Worm (Caenorhabditis elegans) whole organism, L4 larva: Measurements from ENCODE around the gene xbx-5.

ENCODE experiments used
- F10B5.3 ChIP-seq: sonication (generic microtip); optimal IDR thresholded peaks from 2 replicates; lab custom pipeline; 2016; ENCODE audit warnings: mild to moderate bottlenecking, missing genetic modification characterization, missing compliant biosample characterization
- F37D6.2 ChIP-seq: sonication (generic microtip); optimal IDR thresholded peaks from 2 replicates; lab custom pipeline; 2016; ENCODE audit warnings: mild to moderate bottlenecking, missing genetic modification characterization, missing compliant biosample characterization
- R02D3.7 ChIP-seq: fragments of 150-350 bp; sonication (generic microtip); optimal IDR thresholded peaks from 3 replicates; lab custom pipeline; 2014; ENCODE audit warnings: missing biosample characterization, missing genetic modification characterization
- Y5F2A.4 ChIP-seq: fragments of 200-800 bp; sonication (Bioruptor generic); optimal IDR thresholded peaks from 2 replicates; lab custom pipeline; 2018; ENCODE audit warnings: mild to moderate bottlenecking, missing genetic modification characterization, missing compliant biosample characterization
- aly-2 ChIP-seq: sonication (generic microtip); optimal IDR thresholded peaks from 2 replicates; lab custom pipeline; 2018; ENCODE audit warnings: missing biosample characterization, missing genetic modification characterization
- ceh-20 ChIP-seq: fragments of 200-800 bp; sonication (Bioruptor generic); IDR thresholded peaks from 2 replicates; pipeline ENCODE4 v1.3.6; 2022; ENCODE audit warnings: missing genetic modification reagents, missing genetic modification characterization, missing compliant biosample characterization
- ceh-44 ChIP-seq: fragments of 200-800 bp; sonication (Bioruptor generic); IDR thresholded peaks from 2 replicates; pipeline ENCODE4 v1.3.6; 2022; ENCODE audit warnings: missing genetic modification reagents, missing genetic modification characterization, missing compliant biosample characterization
- ceh-62 ChIP-seq: sonication (generic microtip); optimal IDR thresholded peaks from 2 replicates; lab custom pipeline; 2017; ENCODE audit warnings: missing biosample characterization, missing genetic modification characterization
- ctbp-1 ChIP-seq: fragments of 200-800 bp; sonication (Bioruptor generic); IDR thresholded peaks from 2 replicates; pipeline ENCODE4 v1.3.6; 2022; ENCODE audit warnings: missing genetic modification reagents, missing genetic modification characterization, missing compliant biosample characterization
- daf-12 ChIP-seq: fragments of 150-350 bp; optimal IDR thresholded peaks from 2 replicates; lab custom pipeline; 2014; ENCODE audit warnings: missing biosample characterization, missing genetic modification reagents, missing genetic modification characterization
- daf-19 ChIP-seq: fragments of 200-800 bp; sonication (Bioruptor generic); conservative IDR thresholded peaks from 2 replicates; pipeline ENCODE4 v1.3.6; 2022; ENCODE audit warnings: missing genetic modification characterization, missing compliant biosample characterization
- dmd-6 ChIP-seq: fragments of 200-800 bp; sonication (Bioruptor generic); IDR thresholded peaks from 2 replicates; pipeline ENCODE4 v1.3.6; 2022; ENCODE audit warnings: missing genetic modification reagents, missing genetic modification characterization, missing compliant biosample characterization
- dmd-9 ChIP-seq: fragments of 200-800 bp; sonication (Bioruptor generic); IDR thresholded peaks from 2 replicates; pipeline ENCODE4 v1.3.6; 2022; ENCODE audit warnings: missing genetic modification reagents, missing genetic modification characterization, missing compliant biosample characterization
- dpl-1 ChIP-seq: fragments of 150-350 bp; optimal IDR thresholded peaks from 2 replicates; lab custom pipeline; 2014; ENCODE audit warnings: missing biosample characterization, missing genetic modification reagents, missing genetic modification characterization
- duxl-1 ChIP-seq: sonication (generic microtip); optimal IDR thresholded peaks from 2 replicates; lab custom pipeline; 2016; ENCODE audit warnings: mild to moderate bottlenecking, missing genetic modification characterization, moderate library complexity, missing compliant biosample characterization; ENCODE audit not compliant: poor library complexity
- egl-43 ChIP-seq: fragments of 200-800 bp; sonication (Bioruptor generic); IDR thresholded peaks from 2 replicates; pipeline ENCODE4 v1.3.6; 2022; ENCODE audit warnings: missing genetic modification reagents, missing genetic modification characterization, missing compliant biosample characterization
- fkh-10 ChIP-seq: fragments of 150-350 bp; optimal IDR thresholded peaks from 2 replicates; lab custom pipeline; 2014; ENCODE audit warnings: missing biosample characterization, missing genetic modification reagents, missing genetic modification characterization
- hlh-11 ChIP-seq: fragments of 200-800 bp; sonication (Bioruptor generic); optimal IDR thresholded peaks from 2 replicates; lab custom pipeline; 2018; ENCODE audit warnings: mild to moderate bottlenecking, missing genetic modification characterization, missing compliant biosample characterization
- hlh-30 ChIP-seq: sonication (generic microtip); optimal IDR thresholded peaks from 2 replicates; lab custom pipeline; 2017; ENCODE audit warnings: antibody characterized with exemption, mild to moderate bottlenecking, missing genetic modification characterization, missing compliant biosample characterization; ENCODE audit not compliant: insufficient read depth
- hmg-1.1 ChIP-seq: fragments of 200-800 bp; sonication (Bioruptor generic); IDR thresholded peaks from 2 replicates; pipeline ENCODE4 v1.3.6; 2022; ENCODE audit warnings: missing genetic modification reagents, missing genetic modification characterization, missing compliant biosample characterization
- jun-1 ChIP-seq: fragments of 150-350 bp; optimal IDR thresholded peaks from 2 replicates; lab custom pipeline; 2014; ENCODE audit warnings: missing biosample characterization, missing genetic modification reagents, missing genetic modification characterization
- lin-15B ChIP-seq: fragments of 150-350 bp; sonication (generic microtip); optimal IDR thresholded peaks from 3 replicates; lab custom pipeline; 2014; ENCODE audit warnings: missing biosample characterization, missing genetic modification characterization
- lin-39 ChIP-seq: fragments of 150-350 bp; optimal IDR thresholded peaks from 2 replicates; lab custom pipeline; 2014; ENCODE audit warnings: missing biosample characterization, missing genetic modification reagents, missing genetic modification characterization
- madf-9 ChIP-seq: fragments of 200-800 bp; sonication (Bioruptor generic); conservative IDR thresholded peaks from 2 replicates; pipeline ENCODE4 v1.3.6; 2022; ENCODE audit warnings: missing genetic modification reagents, missing genetic modification characterization, missing compliant biosample characterization
- mdt-29 ChIP-seq: fragments of 200-800 bp; sonication (Bioruptor generic); IDR thresholded peaks from 2 replicates; pipeline ENCODE4 v1.3.6; 2022; ENCODE audit warnings: missing genetic modification reagents, missing genetic modification characterization, missing compliant biosample characterization
- mep-1 ChIP-seq: fragments of 150-350 bp; sonication (generic microtip); optimal IDR thresholded peaks from 3 replicates; lab custom pipeline; 2014; ENCODE audit warnings: missing biosample characterization, missing genetic modification characterization
- mes-2 ChIP-seq: sonication (generic microtip); optimal IDR thresholded peaks from 2 replicates; lab custom pipeline; 2016; ENCODE audit warnings: missing genotype, mild to moderate bottlenecking, missing genetic modification characterization, missing compliant biosample characterization; ENCODE audit not compliant: poor library complexity, severe bottlenecking
- nhr-10 ChIP-seq: fragments of 150-350 bp; optimal IDR thresholded peaks from 2 replicates; lab custom pipeline; 2014; ENCODE audit warnings: missing biosample characterization, missing genetic modification characterization
- nhr-237 ChIP-seq: sonication (generic microtip); optimal IDR thresholded peaks from 2 replicates; lab custom pipeline; 2017; ENCODE audit warnings: missing biosample characterization, missing genetic modification characterization
- nhr-25 ChIP-seq: sonication (generic microtip); optimal IDR thresholded peaks from 2 replicates; lab custom pipeline; 2017; ENCODE audit warnings: missing genetic modification characterization, mild to moderate bottlenecking, missing compliant biosample characterization, antibody characterized with exemption, moderate library complexity, borderline replicate concordance; ENCODE audit not compliant: insufficient read depth
- nhr-41 ChIP-seq: fragments of 200-800 bp; sonication (Bioruptor generic); IDR thresholded peaks from 2 replicates; pipeline ENCODE4 v1.3.6; 2022; ENCODE audit warnings: missing genetic modification reagents, missing genetic modification characterization, missing compliant biosample characterization
- nhr-42 ChIP-seq: fragments of 200-800 bp; sonication (Bioruptor generic); IDR thresholded peaks from 2 replicates; pipeline ENCODE4 v1.3.6; 2022; ENCODE audit warnings: missing genetic modification characterization, missing compliant biosample characterization
- nhr-48 ChIP-seq: sonication (generic microtip); optimal IDR thresholded peaks from 2 replicates; lab custom pipeline; 2016; ENCODE audit warnings: mild to moderate bottlenecking, missing genetic modification characterization, missing compliant biosample characterization
- nhr-76 ChIP-seq: fragments of 150-350 bp; optimal IDR thresholded peaks from 2 replicates; lab custom pipeline; 2014; ENCODE audit warnings: missing biosample characterization, missing genetic modification characterization
- php-3 ChIP-seq: fragments of 200-800 bp; sonication (Bioruptor generic); IDR thresholded peaks from 2 replicates; pipeline ENCODE4 v1.3.6; 2022; ENCODE audit warnings: missing genetic modification reagents, missing genetic modification characterization, missing compliant biosample characterization
- rbr-2 ChIP-seq: sonication (generic microtip); optimal IDR thresholded peaks from 2 replicates; lab custom pipeline; 2016; ENCODE audit warnings: missing genotype, missing genetic modification characterization, missing compliant biosample characterization
- saeg-2 ChIP-seq: fragments of 200-800 bp; sonication (Bioruptor generic); IDR thresholded peaks from 2 replicates; pipeline ENCODE4 v1.3.6; 2022; ENCODE audit warnings: missing genetic modification reagents, missing genetic modification characterization, missing compliant biosample characterization
- snpc-1.2 ChIP-seq: fragments of 200-800 bp; sonication (Bioruptor generic); IDR thresholded peaks from 2 replicates; pipeline ENCODE4 v1.3.6; 2022; ENCODE audit warnings: missing genetic modification reagents, missing genetic modification characterization, missing compliant biosample characterization
- spr-1 ChIP-seq: sonication (generic microtip); optimal IDR thresholded peaks from 2 replicates; lab custom pipeline; 2016; ENCODE audit warnings: mild to moderate bottlenecking, missing genetic modification characterization, missing compliant biosample characterization
- spr-3 ChIP-seq: fragments of 200-800 bp; sonication (Bioruptor generic); optimal IDR thresholded peaks from 2 replicates; lab custom pipeline; 2018; ENCODE audit warnings: mild to moderate bottlenecking, missing genetic modification characterization, missing compliant biosample characterization
- tag-97 ChIP-seq: fragments of 200-800 bp; sonication (Bioruptor generic); IDR thresholded peaks from 2 replicates; pipeline ENCODE4 v1.3.6; 2022; ENCODE audit warnings: missing genetic modification characterization, missing compliant biosample characterization
- tra-1 ChIP-seq: fragments of 200-800 bp; sonication (Bioruptor generic); IDR thresholded peaks from 2 replicates; pipeline ENCODE4 v1.3.6; 2022; ENCODE audit warnings: missing genetic modification reagents, missing genetic modification characterization, missing compliant biosample characterization
- unc-39 ChIP-seq: sonication (generic microtip); optimal IDR thresholded peaks from 2 replicates; lab custom pipeline; 2017; ENCODE audit warnings: missing biosample characterization, missing genetic modification characterization
- unc-62 ChIP-seq, 3 experiments: fragments of 150-350 bp in 1 of 3; sonication (generic microtip); optimal IDR thresholded peaks in 2 of 3; peaks in 1 of 3; 1 replicate in 1 of 3; 2 replicates in 2 of 3; lab custom pipeline; 2014 to 2017; ENCODE audit warnings: missing biosample characterization in 3 of 3, missing genetic modification characterization in 3 of 3, missing genetic modification reagents in 3 of 3, missing genotype in 1 of 3
- zfp-2 ChIP-seq: sonication (generic microtip); optimal IDR thresholded peaks from 2 replicates; lab custom pipeline; 2016; ENCODE audit warnings: mild to moderate bottlenecking, missing genetic modification characterization, missing compliant biosample characterization
- zfp-3 ChIP-seq: fragments of 200-800 bp; sonication (Bioruptor generic); conservative IDR thresholded peaks from 2 replicates; pipeline ENCODE4 v1.3.6; 2022; ENCODE audit warnings: missing genetic modification reagents, missing genetic modification characterization, missing compliant biosample characterization
- ztf-7 ChIP-seq: fragments of 150-350 bp; optimal IDR thresholded peaks from 2 replicates; lab custom pipeline; 2014; ENCODE audit warnings: missing biosample characterization, missing genetic modification characterization

xbx-5 gene

ce11 chrIII:3829105-3829504 is 24.8 kb upstream of the xbx-5 start, which contains the start of gene cnnm-5:
TSS of gene cnnm-5 (minus strand) at chrIII:3829205.
- no peak for TF ChIP-seq spr-3 (GFP tag; lab: Kevin White, UChicago)
- TF ChIP-seq daf-12 (tag; lab: Kevin White, UChicago): no peak
- no peak for TF ChIP-seq egl-43 (GFP tag; lab: Robert Waterston, UW)
- TF ChIP-seq mdt-29 (GFP tag; lab: Robert Waterston, UW): no peak
- TF ChIP-seq tag-97 (GFP tag; lab: Robert Waterston, UW): no peak
- no peak for TF ChIP-seq hmg-1.1 (GFP tag; lab: Robert Waterston, UW)
- no peak for TF ChIP-seq zfp-2 (tag; lab: Kevin White, UChicago)
- no peak for TF ChIP-seq mep-1 (tag; lab: Kevin White, UChicago)
- TF ChIP-seq zfp-3 (GFP tag; lab: Robert Waterston, UW): no peak
- TF ChIP-seq dmd-6 (GFP tag; lab: Robert Waterston, UW): no peak
- no peak for TF ChIP-seq duxl-1 (tag; lab: Kevin White, UChicago)
- TF ChIP-seq dmd-9: no peak
- TF ChIP-seq Y5F2A.4 (GFP tag; lab: Kevin White, UChicago): no peak
- TF ChIP-seq ctbp-1 (GFP tag; lab: Robert Waterston, UW): no peak
- TF ChIP-seq hlh-11 (tag; lab: Kevin White, UChicago): no peak
- no peak for TF ChIP-seq saeg-2 (GFP tag; lab: Robert Waterston, UW)
- TF ChIP-seq ceh-62 (tag; lab: Kevin White, UChicago): no peak

ce11 chrIII:3821969-3822453 is 17.7 kb upstream of the xbx-5 start, which contains the start of gene amx-1:
TSS of gene amx-1 (plus strand) at chrIII:3822403.
- no peak for TF ChIP-seq snpc-1.2 (GFP tag; lab: Robert Waterston, UW)
- no peak for TF ChIP-seq daf-19 (GFP tag; lab: Robert Waterston, UW)
- TF ChIP-seq R02D3.7 (tag; lab: Kevin White, UChicago): no peak
- peak in 1 of 2 experiments; percentile 27 for TF ChIP-seq unc-62 (GFP tag; optimal IDR thresholded peaks at IDR 0.05 in 1 of 2; lab: Kevin White, UChicago)
- TF ChIP-seq unc-62 (tag; optimal IDR thresholded peaks at IDR 0.05; lab: Kevin White, UChicago): no peak
- TF ChIP-seq lin-15B (tag; lab: Kevin White, UChicago): no peak
- peak; percentile 18 for TF ChIP-seq hlh-30
- TF ChIP-seq mes-2 (tag; lab: Kevin White, UChicago): peak; percentile 27

DNA sequence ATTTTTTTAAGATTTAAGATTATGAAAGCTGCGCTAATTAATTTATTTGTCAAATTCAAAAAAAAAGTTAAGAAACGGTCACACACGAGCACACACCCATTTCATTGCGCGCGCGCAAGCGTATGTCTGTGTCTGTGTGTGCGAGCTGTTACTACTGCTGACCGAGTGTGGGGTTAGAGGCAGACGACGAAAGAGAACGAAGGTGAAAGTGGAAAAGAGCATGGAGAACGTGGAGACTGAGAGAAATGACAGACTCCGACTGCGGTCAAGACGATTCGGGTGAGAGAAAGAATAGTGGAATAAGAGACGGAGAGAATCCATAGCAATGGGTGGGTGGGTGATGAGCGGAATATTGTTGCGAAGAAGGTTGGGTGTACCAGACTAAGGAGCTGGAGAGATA is 15.9 kb upstream of the xbx-5 start:
- TF ChIP-seq tra-1 (GFP tag; lab: Robert Waterston, UW): no peak
- TF ChIP-seq ceh-44 (GFP tag; lab: Robert Waterston, UW): no peak
- peak; percentile 64 for TF ChIP-seq mes-2 (tag; lab: Kevin White, UChicago)
- no peak for TF ChIP-seq php-3
- TF ChIP-seq madf-9 (GFP tag; lab: Robert Waterston, UW): no peak
- TF ChIP-seq ceh-20: 0 out of 2 replicates have a peak, but pooled peaks have one; percentile 10
- TF ChIP-seq jun-1 (tag; lab: Kevin White, UChicago): no peak
- TF ChIP-seq nhr-10: no peak
- no peak for TF ChIP-seq zfp-3 (GFP tag; lab: Robert Waterston, UW)
- peak; percentile 46 for TF ChIP-seq nhr-48 (tag; lab: Kevin White, UChicago)
- no peak for TF ChIP-seq F37D6.2
- TF ChIP-seq F10B5.3: no peak
- no peak for TF ChIP-seq dmd-9
- no peak for TF ChIP-seq unc-39 (tag; lab: Kevin White, UChicago)
- TF ChIP-seq nhr-42 (GFP tag; lab: Robert Waterston, UW): no peak
- TF ChIP-seq dpl-1 (GFP tag; lab: Kevin White, UChicago): peak; percentile 46
- no peak for TF ChIP-seq nhr-76 (tag; lab: Kevin White, UChicago)
- peak; percentile 23 for TF ChIP-seq nhr-25
- TF ChIP-seq mdt-29 (GFP tag; lab: Robert Waterston, UW): no peak
- TF ChIP-seq nhr-237 (tag; lab: Kevin White, UChicago): no peak
- TF ChIP-seq ztf-7 (tag; lab: Kevin White, UChicago): peak; percentile 8
- no peak for TF ChIP-seq spr-1 (tag; lab: Kevin White, UChicago)
- no peak for TF ChIP-seq aly-2 (tag; lab: Kevin White, UChicago)
- TF ChIP-seq lin-39 (tag; lab: Kevin White, UChicago): no peak
- no peak for TF ChIP-seq fkh-10
- peak; percentile 50; the same call in 1 of the 2 replicates for TF ChIP-seq nhr-41 (GFP tag; lab: Robert Waterston, UW)
- peak; percentile 50 for TF ChIP-seq rbr-2
